Worm (Caenorhabditis elegans) whole organism, early embryonic: ENCODE measurements around the gene F53B3.3.
A peak's percentile ranks its signal among the peaks of the same experiment; 100 is the strongest.

Experiments
- B0310.2 ChIP-seq: sonication (generic microtip); optimal IDR thresholded peaks from 2 replicates; lab custom pipeline; 2016; ENCODE audit warnings: mild to moderate bottlenecking, missing genetic modification characterization, missing compliant biosample characterization
- F13C5.2 ChIP-seq: sonication (generic microtip); optimal IDR thresholded peaks from 2 replicates; lab custom pipeline; 2017; ENCODE audit warnings: mild to moderate bottlenecking, missing genetic modification characterization, inconsistent platforms, missing compliant biosample characterization
- aly-1 ChIP-seq: sonication (generic microtip); optimal IDR thresholded peaks from 2 replicates; lab custom pipeline; 2016; ENCODE audit warnings: missing genetic modification characterization, missing compliant biosample characterization
- ama-1 ChIP-seq: fragments of 150-350 bp; optimal IDR thresholded peaks from 2 replicates; lab custom pipeline; 2014
- ceh-13 ChIP-seq: fragments of 200-800 bp; sonication (Bioruptor generic); optimal IDR thresholded peaks from 2 replicates; lab custom pipeline; 2018; ENCODE audit warnings: mild to moderate bottlenecking, missing genetic modification characterization, missing compliant biosample characterization
- ceh-36 ChIP-seq: sonication (generic microtip); optimal IDR thresholded peaks from 2 replicates; lab custom pipeline; 2016; ENCODE audit warnings: missing genetic modification characterization, inconsistent platforms, missing compliant biosample characterization
- ets-7 ChIP-seq: sonication (generic microtip); optimal IDR thresholded peaks from 2 replicates; lab custom pipeline; 2016; ENCODE audit warnings: missing genotype, missing genetic modification characterization, missing compliant biosample characterization
- flt-1 ChIP-seq: fragments of 200-800 bp; sonication (Bioruptor generic); IDR thresholded peaks from 2 replicates; pipeline ENCODE4 v1.3.6; 2022; ENCODE audit warnings: missing genetic modification characterization, missing compliant biosample characterization
- hmbx-1 ChIP-seq: sonication (generic microtip); optimal IDR thresholded peaks from 2 replicates; lab custom pipeline; 2016; ENCODE audit warnings: mild to moderate bottlenecking, missing genetic modification characterization, missing compliant biosample characterization
- hmg-4 ChIP-seq: fragments of 200-800 bp; sonication (Bioruptor generic); optimal IDR thresholded peaks from 2 replicates; lab custom pipeline; 2018; ENCODE audit warnings: mild to moderate bottlenecking, missing genetic modification characterization, missing compliant biosample characterization
- hnd-1 ChIP-seq: sonication (generic microtip); optimal IDR thresholded peaks from 2 replicates; lab custom pipeline; 2016; ENCODE audit warnings: missing genetic modification characterization, missing compliant biosample characterization
- pes-1 ChIP-seq: fragments of 200-800 bp; sonication (Bioruptor generic); IDR thresholded peaks from 2 replicates; pipeline ENCODE4 v1.3.6; 2022; ENCODE audit warnings: missing genetic modification reagents, missing genetic modification characterization, missing compliant biosample characterization
- scrt-1 ChIP-seq: fragments of 200-800 bp; sonication (Bioruptor generic); IDR thresholded peaks from 2 replicates; pipeline ENCODE4 v1.3.6; 2022; ENCODE audit warnings: missing genetic modification characterization, missing compliant biosample characterization
- sea-1 ChIP-seq: fragments of 200-800 bp; sonication (Bioruptor generic); conservative IDR thresholded peaks from 2 replicates; pipeline ENCODE4 v1.3.6; 2022; ENCODE audit warnings: missing genetic modification characterization, missing compliant biosample characterization
- tbx-11 ChIP-seq: fragments of 200-800 bp; sonication (Bioruptor generic); IDR thresholded peaks from 2 replicates; pipeline ENCODE4 v1.3.6; 2022; ENCODE audit warnings: missing genetic modification characterization, missing compliant biosample characterization
- tbx-37 ChIP-seq: fragments of 200-800 bp; sonication (Bioruptor generic); conservative IDR thresholded peaks from 2 replicates; pipeline ENCODE4 v1.3.6; 2022; ENCODE audit warnings: missing genetic modification reagents, missing genetic modification characterization, missing compliant biosample characterization
- tra-4 ChIP-seq: sonication (generic microtip); optimal IDR thresholded peaks from 2 replicates; lab custom pipeline; 2017; ENCODE audit warnings: missing genetic modification characterization, missing compliant biosample characterization

F53B3.3 gene

DNA sequence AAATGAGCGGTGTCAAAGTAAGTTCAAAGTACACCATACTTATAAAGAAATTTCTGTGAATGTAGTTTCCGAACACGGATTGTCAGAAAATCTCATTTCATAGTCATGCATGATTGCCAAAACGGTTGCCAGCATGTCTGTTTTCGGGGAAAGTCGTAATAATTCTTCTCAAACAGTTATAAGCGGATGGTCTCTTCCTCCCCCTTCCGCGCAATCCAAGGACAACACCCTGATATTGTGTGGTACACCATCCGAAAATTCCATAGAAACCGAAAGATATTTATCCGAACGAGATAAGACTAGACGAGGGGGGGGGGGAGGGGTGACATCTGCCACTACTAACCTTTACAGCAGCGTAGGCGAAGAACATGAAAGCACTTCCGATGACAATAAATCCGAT, 3.7 kb upstream of the F53B3.3 start:
- no peak for TF ChIP-seq ets-7
- TF ChIP-seq ceh-36 (tag; lab: Kevin White, UChicago), result peak; percentile 19

DNA sequence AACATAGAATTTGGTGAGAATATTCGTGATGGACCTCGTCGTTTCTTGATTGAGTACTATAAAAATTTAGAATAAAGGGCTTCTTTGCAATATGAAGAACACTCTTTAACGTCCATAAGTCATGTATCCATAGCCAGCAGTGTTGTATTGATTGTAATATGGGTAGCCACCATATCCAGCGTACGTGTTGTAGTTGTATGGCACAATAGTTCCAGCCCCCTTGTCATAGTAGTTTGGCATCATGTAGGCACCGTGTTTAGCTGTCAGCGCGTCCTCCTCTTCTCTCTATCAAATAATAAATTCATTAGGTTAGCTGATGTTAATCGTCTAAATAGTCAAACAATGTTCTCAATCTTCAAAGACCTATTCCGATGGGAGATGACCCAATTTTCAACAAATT, 2.3 kb upstream of the F53B3.3 start:
- no peak for TF ChIP-seq ceh-13 (GFP tag; lab: Kevin White, UChicago)
- no peak for TF ChIP-seq F13C5.2
- TF ChIP-seq ceh-36 (tag; lab: Kevin White, UChicago), result no peak
- no peak for TF ChIP-seq pes-1 (GFP tag; lab: Robert Waterston, UW)
- TF ChIP-seq scrt-1, result no peak
- no peak for TF ChIP-seq tra-4 (tag; lab: Kevin White, UChicago)
- no peak for TF ChIP-seq B0310.2
- no peak for TF ChIP-seq ets-7
- no peak for TF ChIP-seq sea-1
- TF ChIP-seq tbx-37 (GFP tag; lab: Robert Waterston, UW), result no peak
- TF ChIP-seq flt-1 (GFP tag; lab: Robert Waterston, UW), result no peak
- no peak for TF ChIP-seq hmbx-1 (tag; lab: Kevin White, UChicago)

DNA sequence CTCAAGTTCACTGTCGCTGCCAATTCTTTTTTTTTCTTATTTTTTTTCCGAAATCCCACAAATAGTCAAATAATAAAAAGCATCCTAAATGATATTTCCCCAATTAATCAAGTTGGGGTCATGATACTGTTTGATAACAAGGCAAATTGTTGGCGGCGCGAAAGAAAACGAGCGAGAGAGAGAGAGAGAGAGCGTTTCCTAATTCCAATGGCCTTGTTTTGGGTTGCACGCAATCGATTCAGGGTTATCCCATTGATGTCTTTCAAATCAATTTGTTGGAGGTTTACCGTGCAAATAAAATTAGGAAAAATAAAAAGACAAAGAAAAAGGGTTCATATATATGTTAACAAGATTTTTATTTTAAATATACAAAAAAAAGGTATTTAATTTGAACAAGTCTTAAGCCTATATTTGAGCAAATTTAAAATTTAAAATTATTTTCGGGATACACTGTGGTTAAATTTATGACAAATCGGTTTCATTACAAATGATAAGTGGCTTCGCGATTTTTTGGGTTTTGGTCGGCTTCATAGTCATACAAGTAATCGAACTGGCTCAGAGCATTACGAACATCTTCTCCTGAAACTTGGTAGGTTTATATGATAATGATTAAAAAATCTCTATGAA, 5.2 kb downstream of the F53B3.3 start:
- TF ChIP-seq hmbx-1 (tag; lab: Kevin White, UChicago) (no peak), flt-1 (GFP tag; lab: Robert Waterston, UW) (no peak), F13C5.2 (no peak), tra-4 (tag; lab: Kevin White, UChicago) (no peak), tbx-11 (no peak), pes-1 (GFP tag; lab: Robert Waterston, UW) (no peak), B0310.2 (no peak), hnd-1 (tag; lab: Kevin White, UChicago) (no peak), ceh-13 (GFP tag; lab: Kevin White, UChicago) (no peak), tbx-37 (GFP tag; lab: Robert Waterston, UW) (no peak), hmg-4 (GFP tag; lab: Kevin White, UChicago) (no peak), sea-1 (no peak)

DNA sequence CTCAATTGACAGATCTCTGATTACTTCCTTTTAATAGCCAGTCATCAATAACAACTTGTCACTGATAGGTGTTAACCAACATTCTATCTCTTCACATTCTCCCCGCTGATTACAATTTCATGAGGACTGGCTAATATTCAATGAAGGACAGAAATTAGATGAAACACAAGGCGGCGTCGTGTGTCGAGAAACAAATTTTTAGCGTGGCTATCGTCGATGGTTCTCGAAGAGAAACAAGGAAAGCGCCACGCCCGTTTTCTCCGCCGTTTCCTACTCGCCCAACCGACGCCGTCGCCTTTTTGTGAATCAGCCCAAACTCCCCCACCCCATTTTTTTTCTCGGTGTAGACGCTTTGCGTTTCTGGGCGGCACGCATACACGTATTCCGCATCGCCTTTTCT, 7.0 kb downstream of the F53B3.3 start, which contains the start of gene F53B3.6:
F53B3.6 (plus strand) TSS at position 284 of the 400 bp plus-strand sequence.
- no peak for TF ChIP-seq ama-1 (lab: Kevin White, UChicago)
- TF ChIP-seq hmg-4 (GFP tag; lab: Kevin White, UChicago), result no peak
- no peak for TF ChIP-seq hnd-1 (tag; lab: Kevin White, UChicago)

DNA sequence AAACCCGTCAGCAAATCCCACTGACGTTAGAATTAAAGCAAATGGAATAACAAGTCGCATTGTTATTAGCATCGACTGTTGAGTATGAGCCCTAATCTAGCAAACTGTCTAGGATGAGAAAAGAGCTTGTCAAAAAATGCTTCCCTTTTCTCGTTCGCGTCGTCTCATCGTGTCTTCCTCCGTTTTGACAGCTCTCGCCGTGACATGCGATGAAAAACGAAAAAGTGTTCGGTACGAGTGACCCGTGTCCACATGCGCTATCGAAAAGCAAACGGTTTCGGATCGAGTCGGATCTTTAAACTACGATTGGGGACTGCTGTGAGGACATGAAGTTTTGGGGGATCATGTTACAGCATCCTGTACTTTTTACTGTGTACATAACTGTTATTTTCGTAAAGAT, 8.6 kb downstream of the F53B3.3 start, which contains the start of gene comt-1:
comt-1 (minus strand) TSS at position 101 of the 400 bp plus-strand sequence.
- TF ChIP-seq scrt-1 (no peak), flt-1 (GFP tag; lab: Robert Waterston, UW) (no peak), pes-1 (GFP tag; lab: Robert Waterston, UW) (no peak), F13C5.2 (no peak), tbx-37 (GFP tag; lab: Robert Waterston, UW) (no peak), ceh-36 (tag; lab: Kevin White, UChicago) (no peak), ama-1 (lab: Kevin White, UChicago) (no peak), sea-1 (no peak), ets-7 (no peak), hmbx-1 (tag; lab: Kevin White, UChicago) (no peak), tbx-11 (no peak), ceh-13 (GFP tag; lab: Kevin White, UChicago) (no peak), tra-4 (tag; lab: Kevin White, UChicago) (no peak), hmg-4 (GFP tag; lab: Kevin White, UChicago) (no peak), hnd-1 (tag; lab: Kevin White, UChicago) (no peak), B0310.2 (no peak), aly-1 (tag; lab: Kevin White, UChicago) (no peak)

DNA sequence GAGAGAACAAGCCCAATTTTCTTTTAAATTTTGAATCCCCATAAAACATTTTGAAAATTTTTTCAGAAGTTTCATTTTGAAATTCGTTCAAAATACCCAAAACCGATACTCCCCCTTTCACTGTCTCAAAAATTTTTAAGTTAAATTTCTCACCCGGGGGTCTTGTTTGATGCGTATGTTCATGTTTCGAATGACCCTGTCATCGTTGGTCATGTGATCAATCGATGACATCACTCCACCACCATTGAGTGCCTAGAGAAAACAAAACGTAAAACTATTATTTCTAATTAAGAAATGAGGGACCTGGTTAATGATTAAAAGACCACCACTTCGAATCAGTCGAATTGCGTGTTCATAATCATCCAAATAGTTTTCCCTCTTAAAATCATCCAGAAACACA, 12.6 kb downstream of the F53B3.3 start:
- TF ChIP-seq tbx-11, result no peak
- no peak for TF ChIP-seq ceh-36 (tag; lab: Kevin White, UChicago)
- no peak for TF ChIP-seq tra-4 (tag; lab: Kevin White, UChicago)
- TF ChIP-seq B0310.2, result no peak
- no peak for TF ChIP-seq F13C5.2
- TF ChIP-seq aly-1 (tag; lab: Kevin White, UChicago), result no peak
- TF ChIP-seq ets-7, result no peak
- no peak for TF ChIP-seq pes-1 (GFP tag; lab: Robert Waterston, UW)

DNA sequence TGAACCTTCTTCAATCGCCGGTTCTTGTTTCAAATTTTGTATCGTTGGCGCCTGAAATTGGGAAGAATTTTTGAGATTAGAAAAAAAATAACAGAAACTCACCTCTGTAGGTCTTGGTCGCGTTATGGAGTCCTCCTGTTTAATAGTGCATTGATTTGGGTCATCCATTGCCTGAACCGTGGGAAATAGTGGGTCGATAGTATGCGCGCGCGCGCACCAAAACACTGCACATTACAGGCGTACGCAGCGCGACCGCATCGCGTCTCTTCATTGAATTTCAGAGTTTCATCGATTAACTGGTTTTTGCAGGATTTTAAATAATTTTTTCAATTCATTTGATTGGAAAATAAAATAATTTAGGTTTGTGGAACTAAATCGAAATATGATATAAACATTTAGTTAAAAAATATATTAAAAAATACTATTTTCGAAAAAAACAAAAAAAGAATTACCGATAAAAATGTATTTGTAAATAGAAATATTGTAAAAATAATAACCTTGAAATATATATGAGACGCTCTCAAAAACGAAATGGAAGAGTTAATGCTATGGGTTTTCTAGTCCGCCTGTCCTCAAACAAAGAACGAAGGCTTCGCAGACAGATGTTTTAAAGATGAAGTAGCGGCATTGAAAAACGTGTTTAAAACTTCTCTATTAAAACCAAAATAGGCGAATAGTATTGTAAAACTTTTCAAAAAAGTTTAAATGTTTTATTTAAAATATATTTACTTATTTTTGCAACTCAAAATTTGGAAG, 13.7 kb downstream of the F53B3.3 start, which contains the start of gene tra-4:
tra-4 (minus strand) TSS at position 534 of the 756 bp plus-strand sequence.
- peak; percentile 9 for TF ChIP-seq hmg-4 (GFP tag; lab: Kevin White, UChicago)
- TF ChIP-seq ets-7, result no peak
- no peak for TF ChIP-seq tbx-11

DNA sequence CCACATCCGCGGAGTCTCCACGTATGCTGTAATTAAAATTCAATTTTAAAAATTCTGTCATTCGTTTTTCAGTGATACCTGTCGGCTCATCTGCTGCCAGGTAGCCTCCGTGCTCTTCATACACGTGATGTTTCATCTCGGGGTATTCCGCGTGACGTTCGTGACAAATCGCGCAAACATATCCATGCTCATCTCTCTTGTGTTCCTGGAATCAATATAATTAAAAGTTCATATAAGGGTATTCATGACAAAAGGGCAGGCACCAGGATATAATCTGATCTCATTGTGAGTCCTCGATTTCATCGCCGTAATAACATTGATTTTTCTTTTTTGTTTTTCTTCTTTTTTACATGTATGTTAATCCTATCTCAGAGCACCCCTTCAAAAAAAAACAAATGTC, 17.0 kb downstream of the F53B3.3 start:
- TF ChIP-seq scrt-1 (no peak), hmbx-1 (tag; lab: Kevin White, UChicago) (no peak), tra-4 (tag; lab: Kevin White, UChicago) (no peak), ceh-36 (tag; lab: Kevin White, UChicago) (no peak), pes-1 (GFP tag; lab: Robert Waterston, UW) (no peak), F13C5.2 (no peak), ets-7 (no peak), tbx-37 (GFP tag; lab: Robert Waterston, UW) (no peak), B0310.2 (no peak), tbx-11 (no peak), sea-1 (no peak), ceh-13 (GFP tag; lab: Kevin White, UChicago) (no peak), hnd-1 (tag; lab: Kevin White, UChicago) (no peak), hmg-4 (GFP tag; lab: Kevin White, UChicago) (no peak), flt-1 (GFP tag; lab: Robert Waterston, UW) (no peak), aly-1 (tag; lab: Kevin White, UChicago) (no peak), ama-1 (lab: Kevin White, UChicago) (no peak)
